Fruit fly (Drosophila melanogaster) whole organism, wandering third instar larva: ENCODE data around the gene CG8562.
A peak's percentile ranks its signal among the peaks of the same experiment; 100 is the strongest.

Experiments used
- Abd-B ChIP-seq: fragments of >200 bp; optimal IDR thresholded peaks from 2 replicates; lab custom pipeline; 2017; ENCODE audit warnings: missing biosample characterization, missing genetic modification characterization
- CG32264 ChIP-seq: fragments of 200-800 bp; sonication (Bioruptor generic); optimal IDR thresholded peaks from 2 replicates; lab custom pipeline; 2016; ENCODE audit warnings: missing biosample characterization, missing genetic modification characterization
- CG9705 ChIP-seq: fragments of 200-800 bp; sonication (Bioruptor generic); optimal IDR thresholded peaks from 2 replicates; lab custom pipeline; 2018; ENCODE audit warnings: missing biosample characterization, mild to moderate bottlenecking, missing genetic modification characterization
- CrebA ChIP-seq: fragments of 200-800 bp; sonication (Bioruptor generic); optimal IDR thresholded peaks from 2 replicates; lab custom pipeline; 2016; ENCODE audit warnings: missing biosample characterization, mild to moderate bottlenecking, missing genetic modification characterization, borderline replicate concordance
- Dfd ChIP-seq: fragments of >200 bp; optimal IDR thresholded peaks from 2 replicates; lab custom pipeline; 2017; ENCODE audit warnings: missing biosample characterization, missing genetic modification characterization
- Dif ChIP-seq: fragments of 200-275, 200-300 bp; sonication (Bioruptor generic); optimal IDR thresholded peaks from 2 replicates; lab custom pipeline; 2018; ENCODE audit warnings: missing biosample characterization, missing genetic modification characterization; ENCODE audit not compliant: partially characterized antibody
- GATAd ChIP-seq: sonication (Bioruptor generic); optimal IDR thresholded peaks from 2 replicates; lab custom pipeline; 2016; ENCODE audit warnings: missing biosample characterization, missing genetic modification characterization
- HLH106 ChIP-seq: fragments of 200-800 bp; optimal IDR thresholded peaks from 3 replicates; lab custom pipeline; 2019; ENCODE audit warnings: missing biosample characterization, mild to moderate bottlenecking, missing genetic modification characterization, moderate library complexity
- Hnf4 ChIP-seq: fragments of 200-800 bp; sonication (Bioruptor generic); optimal IDR thresholded peaks from 2 replicates; lab custom pipeline; 2016; ENCODE audit warnings: missing biosample characterization, mild to moderate bottlenecking, missing genetic modification characterization
- Hr78 ChIP-seq: fragments of >200 bp; optimal IDR thresholded peaks from 2 replicates; lab custom pipeline; 2017; ENCODE audit warnings: missing biosample characterization, missing genetic modification characterization
- Hr83 ChIP-seq: fragments of 200-300 bp; sonication (Bioruptor generic); optimal IDR thresholded peaks from 2 replicates; lab custom pipeline; 2016; ENCODE audit warnings: missing biosample characterization, mild to moderate bottlenecking, missing genetic modification characterization, moderate library complexity; ENCODE audit not compliant: poor library complexity, severe bottlenecking
- Jra ChIP-seq: sonication (Bioruptor generic); optimal IDR thresholded peaks from 2 replicates; lab custom pipeline; 2016; ENCODE audit warnings: missing biosample characterization, missing genetic modification characterization
- Mio ChIP-seq: sonication (Bioruptor generic); optimal IDR thresholded peaks from 2 replicates; lab custom pipeline; 2016; ENCODE audit warnings: missing biosample characterization, missing genetic modification characterization
- Myc ChIP-seq: fragments of >200 bp; optimal IDR thresholded peaks from 2 replicates; lab custom pipeline; 2017
- N ChIP-seq: fragments of >200 bp; optimal IDR thresholded peaks from 2 replicates; lab custom pipeline; 2018; ENCODE audit warnings: missing biosample characterization, missing external identifiers, missing genetic modification characterization
- OdsH ChIP-seq: fragments of 200-800 bp; sonication (Bioruptor generic); optimal IDR thresholded peaks from 2 replicates; lab custom pipeline; 2016; ENCODE audit warnings: missing biosample characterization, mild to moderate bottlenecking, missing genetic modification characterization
- Rel ChIP-seq, 2 experiments: fragments of 200-800 bp; sonication (Bioruptor generic) in 1 of 2; optimal IDR thresholded peaks; 2 replicates in 1 of 2; 3 replicates in 1 of 2; lab custom pipeline; 2016 to 2019; ENCODE audit warnings: mild to moderate bottlenecking in 2 of 2, missing biosample characterization in 2 of 2, missing genetic modification characterization in 2 of 2, moderate library complexity in 1 of 2
- Sp1 ChIP-seq: fragments of 200-800 bp; sonication (Bioruptor generic); optimal IDR thresholded peaks from 3 replicates; lab custom pipeline; 2019; ENCODE audit warnings: missing biosample characterization, mild to moderate bottlenecking, missing genetic modification characterization, moderate library complexity
- Vsx2 ChIP-seq: fragments of 200-300, 225-300 bp; sonication (Bioruptor generic); optimal IDR thresholded peaks from 2 replicates; lab custom pipeline; 2018; ENCODE audit warnings: missing biosample characterization, missing genetic modification characterization; ENCODE audit not compliant: partially characterized antibody
- br ChIP-seq: fragments of 200-800 bp; sonication (Bioruptor generic); optimal IDR thresholded peaks from 2 replicates; lab custom pipeline; 2016; ENCODE audit warnings: missing biosample characterization, missing genetic modification characterization
- brk ChIP-seq: fragments of 200-800 bp; sonication (Bioruptor generic); optimal IDR thresholded peaks from 2 replicates; lab custom pipeline; 2016; ENCODE audit warnings: missing biosample characterization, mild to moderate bottlenecking, missing genetic modification characterization
- dl ChIP-seq, 2 experiments: fragments of 175-275, 200-275 bp in 1 of 2; fragments of 200-275 bp in 1 of 2; sonication (Bioruptor generic); optimal IDR thresholded peaks; lab custom pipeline; 2018; ENCODE audit warnings: mild to moderate bottlenecking in 2 of 2, missing biosample characterization in 2 of 2, missing genetic modification characterization in 2 of 2, moderate library complexity in 2 of 2; ENCODE audit not compliant: partially characterized antibody in 2 of 2, insufficient read depth in 1 of 2
- dmrt93B ChIP-seq: fragments of 200-800 bp; sonication (Bioruptor generic); optimal IDR thresholded peaks from 2 replicates; lab custom pipeline; 2018; ENCODE audit warnings: missing biosample characterization, mild to moderate bottlenecking, missing genetic modification characterization
- dsf ChIP-seq: sonication (Bioruptor generic); optimal IDR thresholded peaks from 2 replicates; lab custom pipeline; 2016; ENCODE audit warnings: missing biosample characterization, missing genetic modification characterization, borderline replicate concordance
- ey ChIP-seq: fragments of 200-800 bp; sonication (Bioruptor generic); optimal IDR thresholded peaks from 2 replicates; lab custom pipeline; 2016; ENCODE audit warnings: missing biosample characterization, missing genetic modification characterization
- foxo ChIP-seq, 2 experiments: fragments of 200-800 bp; sonication (Bioruptor generic); optimal IDR thresholded peaks; 2 replicates in 1 of 2; 3 replicates in 1 of 2; lab custom pipeline; 2016 to 2017; ENCODE audit warnings: missing biosample characterization in 2 of 2, missing genetic modification characterization in 2 of 2
- fru ChIP-seq: fragments of 200-800 bp; sonication (Bioruptor generic); optimal IDR thresholded peaks from 3 replicates; lab custom pipeline; 2016; ENCODE audit warnings: missing biosample characterization, mild to moderate bottlenecking, missing genetic modification characterization
- h ChIP-seq: fragments of 200-800 bp; sonication (Bioruptor generic); optimal IDR thresholded peaks from 3 replicates; lab custom pipeline; 2016; ENCODE audit warnings: missing biosample characterization, mild to moderate bottlenecking, missing genetic modification characterization
- jim ChIP-seq: fragments of 175-275, 200-325 bp; sonication (Bioruptor generic); optimal IDR thresholded peaks from 2 replicates; lab custom pipeline; 2016; ENCODE audit warnings: missing biosample characterization, mild to moderate bottlenecking, missing genetic modification characterization
- lola ChIP-seq: fragments of >200 bp; optimal IDR thresholded peaks from 2 replicates; lab custom pipeline; 2017; ENCODE audit warnings: missing biosample characterization, missing genetic modification characterization
- pan ChIP-seq: fragments of >200 bp; optimal IDR thresholded peaks from 2 replicates; lab custom pipeline; 2017
- psq ChIP-seq: fragments of 200-800 bp; sonication (Bioruptor generic); optimal IDR thresholded peaks from 3 replicates; lab custom pipeline; 2017; ENCODE audit warnings: missing biosample characterization, mild to moderate bottlenecking, missing genetic modification characterization, moderate library complexity
- rgr ChIP-seq: fragments of 200-800 bp; sonication (Bioruptor generic); optimal IDR thresholded peaks from 3 replicates; lab custom pipeline; 2016; ENCODE audit warnings: missing biosample characterization, mild to moderate bottlenecking, missing genetic modification characterization
- sage ChIP-seq: fragments of 200-800 bp; sonication (Bioruptor generic); optimal IDR thresholded peaks from 2 replicates; lab custom pipeline; 2016; ENCODE audit warnings: missing biosample characterization, mild to moderate bottlenecking, missing genetic modification characterization
- sv ChIP-seq: fragments of 200-800 bp; sonication (Bioruptor generic); optimal IDR thresholded peaks from 3 replicates; lab custom pipeline; 2016; ENCODE audit warnings: missing biosample characterization, missing genetic modification characterization
- tai ChIP-seq: sonication (Bioruptor generic); optimal IDR thresholded peaks from 2 replicates; lab custom pipeline; 2016; ENCODE audit warnings: missing biosample characterization, missing genetic modification characterization
- usp ChIP-seq: fragments of >200 bp; optimal IDR thresholded peaks from 2 replicates; lab custom pipeline; 2017; ENCODE audit warnings: missing biosample characterization, missing genetic modification characterization
- woc ChIP-seq: sonication (Bioruptor generic); optimal IDR thresholded peaks from 2 replicates; lab custom pipeline; 2016; ENCODE audit warnings: missing biosample characterization, mild to moderate bottlenecking, missing genetic modification characterization

Gene CG8562

DNA sequence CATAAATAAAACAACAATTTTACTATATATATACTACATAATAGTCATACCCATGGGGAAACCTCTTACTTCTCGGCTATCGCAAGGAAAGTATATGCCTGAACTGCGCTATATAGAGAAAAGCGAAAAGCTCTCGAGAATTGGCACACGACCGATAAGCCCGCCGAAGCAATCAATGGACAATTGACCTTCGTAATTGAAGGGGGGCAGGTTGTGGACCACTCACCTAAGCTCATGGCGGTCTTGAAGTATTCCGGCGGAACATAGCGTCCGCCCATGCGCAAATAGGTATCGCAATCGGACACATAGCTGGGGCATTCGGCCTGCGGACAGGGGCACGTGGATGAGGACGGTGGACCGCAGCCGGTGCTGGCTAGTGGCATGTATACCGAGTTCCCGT is 17.7 kb upstream of the CG8562 start:
- TF ChIP-seq usp (GFP tag; lab: Kevin White, UChicago) (no peak), psq (GFP tag; lab: Kevin White, UChicago) (no peak), h (peak; percentile 9)

DNA sequence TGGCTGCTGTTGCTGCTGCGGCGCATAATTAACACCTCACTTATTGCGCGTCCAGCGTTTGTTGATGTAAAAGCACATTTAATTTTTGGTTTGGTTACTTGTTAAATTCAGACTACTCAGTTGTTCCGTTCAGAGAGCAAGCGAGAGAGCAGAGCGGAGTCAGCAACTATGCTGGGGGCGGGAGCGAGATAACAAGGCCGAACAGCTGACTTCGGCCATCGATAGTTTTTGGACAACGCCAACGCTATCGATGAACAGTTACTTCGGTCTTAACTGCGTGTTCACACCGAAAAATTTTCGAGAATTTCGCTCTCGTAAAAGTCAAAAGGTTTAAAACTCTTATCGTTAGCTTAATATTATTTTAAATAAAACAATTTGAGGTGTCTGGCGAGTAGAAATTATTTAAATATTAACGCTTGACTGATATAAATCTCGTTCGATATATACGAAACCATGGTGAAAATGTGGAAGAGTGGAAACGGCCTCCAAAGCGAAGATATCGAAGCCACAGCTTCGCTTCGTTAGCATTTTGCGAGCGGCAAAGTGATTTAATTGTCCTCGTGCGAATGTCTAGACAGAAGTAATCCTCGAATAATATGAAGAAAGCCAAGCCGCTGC is 16.6 kb upstream of the CG8562 start, which contains the start of the genes SMSr and smid:
Gene SMSr (minus strand): TSS at position 116 of the 618 bp plus-strand sequence.
Gene smid (plus strand): TSS at position 256 of the 618 bp plus-strand sequence.
- TF ChIP-seq Jra (GFP tag; lab: Kevin White, UChicago), result peak; percentile 72
- TF ChIP-seq Sp1 (GFP tag; lab: Kevin White, UChicago), result peak; percentile 56
- TF ChIP-seq ey (GFP tag; lab: Kevin White, UChicago), result peak; percentile 62
- no peak for TF ChIP-seq Hr78 (GFP tag; lab: Kevin White, UChicago)
- no peak for TF ChIP-seq GATAd (GFP tag; lab: Kevin White, UChicago)
- TF ChIP-seq CG32264 (GFP tag; lab: Kevin White, UChicago), result no peak
- TF ChIP-seq CG9705 (GFP tag; lab: Kevin White, UChicago), result peak; percentile 16
- TF ChIP-seq sage (GFP tag; lab: Kevin White, UChicago), result no peak
- TF ChIP-seq Rel (GFP tag; optimal IDR thresholded peaks at IDR 0.05; lab: Kevin White, UChicago), result no peak
- TF ChIP-seq Rel (tag; optimal IDR thresholded peaks at IDR 0.05; lab: Kevin White, UChicago), result no peak
- TF ChIP-seq lola, result no peak
- TF ChIP-seq Abd-B (GFP tag; lab: Kevin White, UChicago), result no peak
- no peak for TF ChIP-seq jim (GFP tag; lab: Kevin White, UChicago)
- TF ChIP-seq Myc (lab: Kevin White, UChicago), result peak; percentile 21
- no peak for TF ChIP-seq Dfd (GFP tag; lab: Kevin White, UChicago)
- TF ChIP-seq Dif (GFP tag; lab: Kevin White, UChicago), result peak; percentile 95
- TF ChIP-seq sv, result peak; percentile 42
- TF ChIP-seq h, result peak; percentile 66
- peak; percentile 84 to 90 for TF ChIP-seq dl (GFP tag; optimal IDR thresholded peaks at IDR 0.05; lab: Kevin White, UChicago; ENCODE audit: insufficient read depth in 1 of 2, partially characterized antibody in 2 of 2)
- peak; percentile 74 for TF ChIP-seq rgr (GFP tag; lab: Kevin White, UChicago)
- peak; percentile 46 for TF ChIP-seq N (GFP tag; lab: Kevin White, UChicago)
- peak; percentile 56 for TF ChIP-seq OdsH
- peak; percentile 73 for TF ChIP-seq woc (GFP tag; lab: Kevin White, UChicago)
- peak; percentile 28 for TF ChIP-seq dmrt93B (GFP tag; lab: Kevin White, UChicago)
- TF ChIP-seq pan (lab: Kevin White, UChicago), result no peak
- TF ChIP-seq dsf (GFP tag; lab: Kevin White, UChicago), result peak; percentile 28
- peak; percentile 32 for TF ChIP-seq psq (GFP tag; lab: Kevin White, UChicago)
- no peak for TF ChIP-seq CrebA (GFP tag; lab: Kevin White, UChicago)
- TF ChIP-seq br, result peak; percentile 47
- TF ChIP-seq HLH106, result peak; percentile 61
- peak; percentile 98 for TF ChIP-seq fru (GFP tag; lab: Kevin White, UChicago)
- no peak for TF ChIP-seq Mio (GFP tag; lab: Kevin White, UChicago)
- TF ChIP-seq foxo (GFP tag; optimal IDR thresholded peaks at IDR 0.05; lab: Kevin White, UChicago), result peak in 1 of 2 experiments; percentile 68
- no peak for TF ChIP-seq usp (GFP tag; lab: Kevin White, UChicago)
- TF ChIP-seq tai, result no peak
- peak; percentile 69 for TF ChIP-seq Vsx2 (GFP tag; lab: Kevin White, UChicago)
- TF ChIP-seq Hr83 (GFP tag; lab: Kevin White, UChicago), result peak; percentile 18
- TF ChIP-seq Hnf4 (GFP tag; lab: Kevin White, UChicago), result no peak
- no peak for TF ChIP-seq brk (GFP tag; lab: Kevin White, UChicago)
